Worm (Caenorhabditis elegans): ENCODE results near the gene F58B4.7.

ce11 chrV:10915922-10916321, 7.2 kb downstream of the F58B4.7 start:
- no peak for TF ChIP-seq zfh-2 (GFP tag; conservative IDR thresholded peaks at IDR 0.05)
- TF ChIP-seq nfya-1 (tag; optimal IDR thresholded peaks at IDR 0.05; ENCODE audit: borderline replicate concordance, insufficient read depth) = no peak
- TF ChIP-seq pbrm-1 (GFP tag; IDR thresholded peaks at IDR 0.05) = no peak
- TF ChIP-seq die-1 (tag; optimal IDR thresholded peaks at IDR 0.05) = no peak
- no peak for TF ChIP-seq hrde-1 (tag; optimal IDR thresholded peaks at IDR 0.05; ENCODE audit: borderline replicate concordance)
- no peak for TF ChIP-seq egl-44 (GFP tag; IDR thresholded peaks at IDR 0.05)
- TF ChIP-seq pha-4 (tag; optimal IDR thresholded peaks at IDR 0.05) = no peak
- TF ChIP-seq nhr-80 (tag; optimal IDR thresholded peaks at IDR 0.05) = no peak
- TF ChIP-seq F23B12.7 (tag; optimal IDR thresholded peaks at IDR 0.05; ENCODE audit: insufficient read depth) = no peak

Measured in whole organism, young adult.